Worm (Caenorhabditis elegans): ENCODE measurements around the gene F35B12.9.

ce11 chrV:11631128-11631527 lies 30.2 kb downstream of the F35B12.9 start:
- TF ChIP-seq ham-2 (GFP tag; optimal IDR thresholded peaks at IDR 0.05) (no peak), ztf-11 (tag; optimal IDR thresholded peaks at IDR 0.05) (no peak)
